Worm (Caenorhabditis elegans): ENCODE results near the gene twk-3.

- TF ChIP-seq elt-2 (tag; optimal IDR thresholded peaks at IDR 0.05) (no peak), nhr-28 (tag; optimal IDR thresholded peaks at IDR 0.05) (no peak), unc-39 (tag; optimal IDR thresholded peaks at IDR 0.05) (no peak), unc-62 (GFP tag; optimal IDR thresholded peaks at IDR 0.05) (no peak), nhr-76 (tag; optimal IDR thresholded peaks at IDR 0.05) (no peak), nhr-12 (tag; optimal IDR thresholded peaks at IDR 0.05) (no peak), ama-1 (optimal IDR thresholded peaks at IDR 0.05) (no peak), skn-1 (tag; optimal IDR thresholded peaks at IDR 0.05) (no peak)
Measured at ce11 chrII:8190455-8190854, 22.1 kb downstream of the twk-3 start, which contains the start of gene T05C12.8.

Measured in whole organism, L3 larva.